Fruit fly (Drosophila melanogaster): Measurements from ENCODE around the gene Grp170.

dm6 chrX:2317347-2317832 is 42.5 kb upstream of the Grp170 start:
- TF ChIP-seq kay (GFP tag; ENCODE audit: borderline replicate concordance), result no peak
- no peak for TF ChIP-seq toe (GFP tag; optimal IDR thresholded peaks at IDR 0.05)
- no peak for TF ChIP-seq CG5204 (GFP tag; optimal IDR thresholded peaks at IDR 0.05)
- peak; percentile 14 for TF ChIP-seq Mnt (GFP tag; optimal IDR thresholded peaks at IDR 0.05)
- peak; percentile 7 for TF ChIP-seq CG7101 (tag; optimal IDR thresholded peaks at IDR 0.05)
- TF ChIP-seq CG14711 (tag; optimal IDR thresholded peaks at IDR 0.05), result no peak
- TF ChIP-seq pad (GFP tag; optimal IDR thresholded peaks at IDR 0.05), result peak; percentile 98
- TF ChIP-seq Crg-1 (GFP tag; optimal IDR thresholded peaks at IDR 0.05), result no peak
- TF ChIP-seq CG33017 (tag; optimal IDR thresholded peaks at IDR 0.05), result no peak
- TF ChIP-seq bab1 (GFP tag; optimal IDR thresholded peaks at IDR 0.05), result peak; percentile 15

Data from whole organism, adult.